Fruit fly (Drosophila melanogaster): ENCODE results near the gene Caf1-180.

DNA sequence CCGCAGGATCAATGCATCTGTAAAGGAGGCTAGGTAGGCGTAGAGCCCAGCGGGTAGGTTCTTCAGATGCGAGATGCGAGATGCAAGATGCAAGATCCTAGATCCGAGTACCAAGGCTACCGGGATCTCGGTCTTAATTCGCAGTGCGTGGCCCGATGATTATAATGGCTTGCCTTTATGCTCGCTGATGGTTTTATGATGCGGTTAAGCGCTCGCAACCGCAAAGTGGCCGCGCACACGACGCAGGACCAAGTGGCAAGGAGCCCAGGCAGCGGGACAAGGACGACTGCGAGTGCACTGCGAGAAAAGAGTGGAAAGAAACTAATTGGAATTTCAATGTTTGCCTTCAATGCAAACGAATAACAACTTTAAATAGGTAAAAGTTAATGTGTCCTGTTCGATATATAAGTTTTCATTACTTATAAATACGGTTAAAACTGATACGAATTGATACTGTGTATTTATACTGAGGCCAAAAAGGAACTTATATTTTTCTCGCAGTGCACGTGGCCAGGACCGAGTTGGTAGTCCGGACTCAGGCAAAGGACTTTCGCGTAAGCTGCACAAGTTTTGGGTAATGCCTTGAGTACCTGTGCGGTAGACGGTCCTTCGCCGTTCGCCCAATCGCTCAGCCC is 48.0 kb upstream of the Caf1-180 start:
- TF ChIP-seq kay (GFP tag; ENCODE audit: borderline replicate concordance) (no peak), ovo (GFP tag; optimal IDR thresholded peaks at IDR 0.05) (no peak), Crg-1 (GFP tag; optimal IDR thresholded peaks at IDR 0.05) (no peak), bab1 (GFP tag; optimal IDR thresholded peaks at IDR 0.05) (no peak), CG12768 (GFP tag; optimal IDR thresholded peaks at IDR 0.05) (no peak)

All from whole organism, adult.